Fruit fly (Drosophila melanogaster): ENCODE measurements around the gene CG14377.
A peak's percentile ranks its signal among the peaks of the same experiment; 100 is the strongest.

Gene CG14377

DNA sequence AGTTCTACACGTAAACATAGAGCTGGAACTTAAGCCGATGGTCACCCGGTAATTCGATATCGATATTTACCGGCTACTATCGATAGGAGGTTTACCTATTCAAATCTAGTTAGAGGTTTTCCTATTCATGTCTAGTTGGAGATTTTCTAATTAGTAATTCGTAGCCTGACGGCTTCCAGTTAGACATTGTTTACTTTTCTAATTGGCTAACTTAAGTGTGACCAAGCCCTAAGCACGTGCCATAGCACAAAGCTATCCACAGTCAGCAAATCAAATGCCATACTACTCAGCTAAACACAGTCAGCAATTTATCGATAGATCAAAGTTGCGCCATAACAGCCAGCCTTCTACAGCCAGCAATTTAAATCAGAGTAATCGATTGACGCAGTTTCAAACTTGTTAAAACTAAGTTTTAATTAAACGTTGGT lies 5.4 kb downstream of the CG14377 start, which contains the start of gene Dpm3 (continued):
- TF ChIP-seq CG17568 (GFP tag; optimal IDR thresholded peaks at IDR 0.05) (no peak), CG9932 (GFP tag; IDR thresholded peaks at IDR 0.05) (peak; percentile 68), CG9609 (GFP tag; optimal IDR thresholded peaks at IDR 0.05) (peak; percentile 38), dmrt11E (tag; optimal IDR thresholded peaks at IDR 0.05) (no peak), gce (GFP tag; IDR thresholded peaks at IDR 0.05) (no peak), CG30431 (GFP tag; optimal IDR thresholded peaks at IDR 0.05) (no peak), pzg (GFP tag; optimal IDR thresholded peaks at IDR 0.05) (peak; percentile 96), CG8388 (GFP tag; optimal IDR thresholded peaks at IDR 0.05) (no peak), Atf3 (GFP tag; optimal IDR thresholded peaks at IDR 0.05) (peak; percentile 23), wek (GFP tag; optimal IDR thresholded peaks at IDR 0.05) (no peak), Mrtf (GFP tag; IDR thresholded peaks at IDR 0.05) (no peak), HLH54F (GFP tag; optimal IDR thresholded peaks at IDR 0.05) (peak; percentile 62), Nf-YA (GFP tag; IDR thresholded peaks at IDR 0.05) (no peak), CG11398 (GFP tag; optimal IDR thresholded peaks at IDR 0.05) (no peak), CG6765 (GFP tag; optimal IDR thresholded peaks at IDR 0.05) (no peak), CG34422 (GFP tag; IDR thresholded peaks at IDR 0.05) (peak; percentile 79), CG6683 (GFP tag; optimal IDR thresholded peaks at IDR 0.05) (no peak), Taf1 (GFP tag; IDR thresholded peaks at IDR 0.05) (no peak), abd-A (tag; optimal IDR thresholded peaks at IDR 0.05) (peak; percentile 74), fd96Cb (tag; optimal IDR thresholded peaks at IDR 0.05) (no peak), ci (GFP tag; IDR thresholded peaks at IDR 0.05) (peak; percentile 51; the same call in 2 of the 3 replicates), nerfin-2 (GFP tag; IDR thresholded peaks at IDR 0.05; ENCODE audit: partially characterized antibody) (peak; percentile 80), Kr (GFP tag; optimal IDR thresholded peaks at IDR 0.05) (no peak), sug (tag; optimal IDR thresholded peaks at IDR 0.05) (no peak), dimm (GFP tag; IDR thresholded peaks at IDR 0.05) (no peak), dati (GFP tag; IDR thresholded peaks at IDR 0.05) (no peak), CG10565 (GFP tag; optimal IDR thresholded peaks at IDR 0.05) (no peak), amos (GFP tag; IDR thresholded peaks at IDR 0.05; ENCODE audit: partially characterized antibody) (peak; percentile 85), CG5245 (GFP tag; optimal IDR thresholded peaks at IDR 0.05) (no peak), CG33557 (GFP tag; optimal IDR thresholded peaks at IDR 0.05) (no peak), pum (GFP tag; optimal IDR thresholded peaks at IDR 0.05) (peak; percentile 41), Bdp1 (GFP tag; optimal IDR thresholded peaks at IDR 0.05) (peak; percentile 39), tgo (GFP tag; IDR thresholded peaks at IDR 0.05) (no peak), gt (GFP tag; IDR thresholded peaks at IDR 0.05) (no peak), CG31224 (GFP tag; IDR thresholded peaks at IDR 0.05) (no peak), stc (GFP tag; IDR thresholded peaks at IDR 0.05) (no peak), CG34224 (GFP tag; IDR thresholded peaks at IDR 0.05; ENCODE audit: partially characterized antibody) (peak; percentile 87), H2.0 (GFP tag; IDR thresholded peaks at IDR 0.05) (no peak), usp (GFP tag; optimal IDR thresholded peaks at IDR 0.05) (no peak), Gug (GFP tag; IDR thresholded peaks at IDR 0.05) (no peak), nom (GFP tag; optimal IDR thresholded peaks at IDR 0.05) (no peak), CG12236 (GFP tag; optimal IDR thresholded peaks at IDR 0.05) (peak; percentile 21), Tbp (GFP tag; optimal IDR thresholded peaks at IDR 0.05) (no peak), CG8924 (tag; optimal IDR thresholded peaks at IDR 0.05) (peak; percentile 39), CG4707 (GFP tag; optimal IDR thresholded peaks at IDR 0.05) (no peak), Hr51 (GFP tag; optimal IDR thresholded peaks at IDR 0.05) (peak in 1 of 2 experiments; percentile 45), HmgZ (tag; optimal IDR thresholded peaks at IDR 0.05) (peak; percentile 77), Sry-δ (GFP tag; optimal IDR thresholded peaks at IDR 0.05) (peak; percentile 97), emc (GFP tag; optimal IDR thresholded peaks at IDR 0.05) (no peak), sc (optimal IDR thresholded peaks at IDR 0.05) (no peak), sc (GFP tag; optimal IDR thresholded peaks at IDR 0.05) (no peak), mirr (GFP tag; optimal IDR thresholded peaks at IDR 0.05) (no peak)
